Fruit fly (Drosophila melanogaster) whole organism, adult: ENCODE results near the gene gammaTub23C.

Source experiments
- CG14711 ChIP-seq: fragments of 200-800 bp; sonication (Bioruptor generic); optimal IDR thresholded peaks from 2 replicates; lab custom pipeline; 2018; ENCODE audit warnings: missing biosample characterization, mild to moderate bottlenecking, missing genetic modification characterization, moderate library complexity
- CG1620 ChIP-seq: fragments of 200-800 bp; sonication (Bioruptor generic); optimal IDR thresholded peaks from 2 replicates; lab custom pipeline; 2016; ENCODE audit warnings: missing biosample characterization, missing genetic modification characterization
- CG5204 ChIP-seq: fragments of 200-800 bp; sonication (Bioruptor generic); optimal IDR thresholded peaks from 2 replicates; lab custom pipeline; 2016; ENCODE audit warnings: missing biosample characterization, missing genetic modification characterization
- Clk ChIP-seq: fragments of 200-800 bp; sonication (Bioruptor generic); optimal IDR thresholded peaks from 2 replicates; lab custom pipeline; 2017; ENCODE audit warnings: missing biosample characterization, missing genetic modification characterization
- cic ChIP-seq: fragments of 200-800 bp; sonication (Bioruptor generic); optimal IDR thresholded peaks from 2 replicates; lab custom pipeline; 2017; ENCODE audit warnings: missing biosample characterization, mild to moderate bottlenecking, missing genetic modification characterization, moderate library complexity
- ovo ChIP-seq: fragments of 200-800 bp; sonication (Bioruptor generic); optimal IDR thresholded peaks from 2 replicates; lab custom pipeline; 2016; ENCODE audit warnings: missing biosample characterization, missing genetic modification characterization

DNA sequence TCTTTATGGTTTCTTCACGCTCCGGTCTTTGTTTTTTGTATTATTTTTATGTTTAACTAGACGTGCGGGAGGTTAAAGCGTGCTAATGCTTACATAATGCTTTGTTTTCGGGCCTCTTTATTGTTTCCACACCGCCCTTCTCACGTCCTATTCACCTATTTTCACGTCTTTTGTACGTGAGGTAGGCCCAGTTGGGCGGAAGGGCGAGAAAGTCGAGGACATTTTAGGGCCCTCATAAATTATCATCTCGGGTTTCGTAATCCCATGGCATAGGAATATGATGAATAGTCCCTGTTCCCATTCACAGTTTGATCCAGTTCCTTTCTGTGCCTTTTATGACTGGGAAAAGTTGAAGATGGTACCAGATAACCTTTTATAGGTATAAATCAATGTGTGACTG lies 32.8 kb downstream of the gammaTub23C start:
- TF ChIP-seq Clk (no peak), ovo (GFP tag; lab: Kevin White, UChicago) (no peak), CG14711 (tag; lab: Kevin White, UChicago) (no peak), CG5204 (GFP tag; lab: Kevin White, UChicago) (no peak), CG1620 (GFP tag; lab: Kevin White, UChicago) (no peak), cic (no peak)
